Worm (Caenorhabditis elegans) whole organism, L1 larva: Measurements from ENCODE around the gene srsx-19.
A peak's percentile ranks its signal among the peaks of the same experiment; 100 is the strongest.

Source experiments
- Y116A8C.19 ChIP-seq: sonication (generic microtip); optimal IDR thresholded peaks from 2 replicates; lab custom pipeline; 2016; ENCODE audit warnings: missing compliant biosample characterization, missing genetic modification characterization, borderline replicate concordance
- ceh-82 ChIP-seq, 3 experiments: fragments of 150-350 bp in 1 of 3; sonication (generic microtip) in 2 of 3; optimal IDR thresholded peaks; 2 replicates each; lab custom pipeline; 2014 to 2017; ENCODE audit warnings: missing biosample characterization in 3 of 3, missing genetic modification characterization in 3 of 3
- dsc-1 ChIP-seq: sonication (generic microtip); optimal IDR thresholded peaks from 2 replicates; lab custom pipeline; 2016; ENCODE audit warnings: mild to moderate bottlenecking, missing genetic modification characterization, missing compliant biosample characterization
- egl-13 ChIP-seq: sonication (generic microtip); optimal IDR thresholded peaks from 2 replicates; lab custom pipeline; 2016; ENCODE audit warnings: missing genotype, missing genetic modification reagents, missing genetic modification characterization, missing compliant biosample characterization
- ets-5 ChIP-seq: fragments of 200-800 bp; sonication (Bioruptor generic); IDR thresholded peaks from 2 replicates; pipeline ENCODE4 v1.3.6; 2022; ENCODE audit warnings: missing genetic modification characterization, missing compliant biosample characterization
- fkh-10 ChIP-seq: sonication (generic microtip); optimal IDR thresholded peaks from 2 replicates; lab custom pipeline; 2017; ENCODE audit warnings: missing biosample characterization, missing genetic modification reagents, missing genetic modification characterization
- fkh-4 ChIP-seq: sonication (generic microtip); optimal IDR thresholded peaks from 2 replicates; lab custom pipeline; 2016; ENCODE audit warnings: missing compliant biosample characterization, missing genetic modification characterization, borderline replicate concordance
- fos-1 ChIP-seq: fragments of 150-350 bp; optimal IDR thresholded peaks from 2 replicates; lab custom pipeline; 2014; ENCODE audit warnings: missing biosample characterization, missing genetic modification characterization
- grh-1 ChIP-seq: fragments of 200-800 bp; sonication (Bioruptor generic); IDR thresholded peaks from 2 replicates; pipeline ENCODE4 v1.3.6; 2022; ENCODE audit warnings: missing genetic modification reagents, missing genetic modification characterization, missing compliant biosample characterization
- isw-1 ChIP-seq: fragments of 200-800 bp; sonication (Bioruptor generic); IDR thresholded peaks from 2 replicates; pipeline ENCODE4 v1.3.6; 2022; ENCODE audit warnings: missing genetic modification characterization, missing compliant biosample characterization
- jun-1 ChIP-seq: fragments of 150-350 bp; optimal IDR thresholded peaks from 2 replicates; lab custom pipeline; 2014; ENCODE audit warnings: missing biosample characterization, missing genetic modification reagents, missing genetic modification characterization
- lin-14 ChIP-seq: fragments of 200-800 bp; sonication (Bioruptor generic); optimal IDR thresholded peaks from 2 replicates; lab custom pipeline; 2018; ENCODE audit warnings: mild to moderate bottlenecking, missing genetic modification characterization, moderate library complexity, missing compliant biosample characterization
- lin-15B ChIP-seq: fragments of 150-350 bp; sonication (generic microtip); optimal IDR thresholded peaks from 3 replicates; lab custom pipeline; 2014; ENCODE audit warnings: missing biosample characterization, missing genetic modification characterization
- lin-35 ChIP-seq, 2 experiments: fragments of 150-350 bp; optimal IDR thresholded peaks; 2 replicates each; lab custom pipeline; 2014; ENCODE audit warnings: missing biosample characterization in 2 of 2, missing genetic modification characterization in 2 of 2, missing genetic modification reagents in 2 of 2
- lin-39 ChIP-seq: fragments of 150-350 bp; optimal IDR thresholded peaks from 2 replicates; lab custom pipeline; 2014; ENCODE audit warnings: missing biosample characterization, missing genetic modification reagents, missing genetic modification characterization
- lsy-2 ChIP-seq, 2 experiments: fragments of 150-350 bp; optimal IDR thresholded peaks; 2 replicates each; lab custom pipeline; 2014; ENCODE audit warnings: missing biosample characterization in 2 of 2, missing genetic modification characterization in 2 of 2
- mef-2 ChIP-seq: fragments of 150-350 bp; optimal IDR thresholded peaks from 2 replicates; lab custom pipeline; 2014; ENCODE audit warnings: missing biosample characterization, missing genetic modification characterization
- nhr-20 ChIP-seq: sonication (generic microtip); optimal IDR thresholded peaks from 2 replicates; lab custom pipeline; 2016; ENCODE audit warnings: mild to moderate bottlenecking, missing genetic modification characterization, missing compliant biosample characterization
- nhr-28 ChIP-seq: fragments of 150-350 bp; optimal IDR thresholded peaks from 2 replicates; lab custom pipeline; 2014; ENCODE audit warnings: missing biosample characterization, missing genetic modification characterization
- nhr-47 ChIP-seq: sonication (generic microtip); optimal IDR thresholded peaks from 2 replicates; lab custom pipeline; 2016; ENCODE audit warnings: mild to moderate bottlenecking, missing genetic modification characterization, moderate library complexity, missing compliant biosample characterization
- nhr-76 ChIP-seq: sonication (generic microtip); optimal IDR thresholded peaks from 2 replicates; lab custom pipeline; 2017; ENCODE audit warnings: missing biosample characterization, missing genetic modification characterization
- pax-3 ChIP-seq: fragments of 200-800 bp; sonication (Bioruptor generic); optimal IDR thresholded peaks from 2 replicates; lab custom pipeline; 2018; ENCODE audit warnings: mild to moderate bottlenecking, missing genetic modification characterization, moderate library complexity, missing compliant biosample characterization
- pqm-1 ChIP-seq: sonication (generic microtip); optimal IDR thresholded peaks from 3 replicates; lab custom pipeline; 2017; ENCODE audit warnings: missing biosample characterization, missing genetic modification characterization
- rnt-1 ChIP-seq: sonication (generic microtip); optimal IDR thresholded peaks from 2 replicates; lab custom pipeline; 2016; ENCODE audit warnings: mild to moderate bottlenecking, missing genetic modification characterization, moderate library complexity, missing compliant biosample characterization
- snpc-4 ChIP-seq: fragments of 150-350 bp; optimal IDR thresholded peaks from 2 replicates; lab custom pipeline; 2014; ENCODE audit warnings: missing biosample characterization, missing genetic modification characterization
- snu-23 ChIP-seq: sonication (generic microtip); optimal IDR thresholded peaks from 2 replicates; lab custom pipeline; 2016; ENCODE audit warnings: missing genetic modification characterization, missing compliant biosample characterization
- sox-4 ChIP-seq: sonication (generic microtip); optimal IDR thresholded peaks from 2 replicates; lab custom pipeline; 2016; ENCODE audit warnings: missing genetic modification characterization, missing compliant biosample characterization
- sptf-1 ChIP-seq: fragments of 150-350 bp; optimal IDR thresholded peaks from 2 replicates; lab custom pipeline; 2014; ENCODE audit warnings: missing biosample characterization, missing genetic modification characterization
- sup-37 ChIP-seq: fragments of 200-800 bp; sonication (Bioruptor generic); optimal IDR thresholded peaks from 2 replicates; lab custom pipeline; 2018; ENCODE audit warnings: mild to moderate bottlenecking, missing genetic modification characterization, missing compliant biosample characterization
- swsn-7 ChIP-seq: sonication (generic microtip); optimal IDR thresholded peaks from 2 replicates; lab custom pipeline; 2016; ENCODE audit warnings: missing genetic modification characterization, missing compliant biosample characterization
- tlp-1 ChIP-seq: fragments of 150-350 bp; optimal IDR thresholded peaks from 2 replicates; lab custom pipeline; 2014; ENCODE audit warnings: missing biosample characterization, missing genetic modification characterization
- unc-98 ChIP-seq: fragments of 200-800 bp; sonication (Bioruptor generic); IDR thresholded peaks from 2 replicates; pipeline ENCODE4 v1.3.6; 2022; ENCODE audit warnings: missing genetic modification characterization, missing compliant biosample characterization
- vab-15 ChIP-seq: sonication (generic microtip); optimal IDR thresholded peaks from 2 replicates; lab custom pipeline; 2017; ENCODE audit warnings: missing genotype, mild to moderate bottlenecking, missing genetic modification characterization, missing compliant biosample characterization
- zag-1 ChIP-seq: fragments of 150-350 bp; optimal IDR thresholded peaks from 2 replicates; lab custom pipeline; 2014; ENCODE audit warnings: missing biosample characterization, missing genetic modification characterization
- zip-4 ChIP-seq: fragments of 200-800 bp; sonication (Bioruptor generic); optimal IDR thresholded peaks from 2 replicates; lab custom pipeline; 2018; ENCODE audit warnings: mild to moderate bottlenecking, missing genetic modification characterization, moderate library complexity, missing compliant biosample characterization
- ztf-11 ChIP-seq, 2 experiments: sonication (generic microtip); optimal IDR thresholded peaks; 2 replicates each; lab custom pipeline; 2016 to 2017; ENCODE audit warnings: missing genetic modification characterization in 2 of 2, missing biosample characterization in 1 of 2, missing compliant biosample characterization in 1 of 2
- ztf-4 ChIP-seq: fragments of 150-350 bp; optimal IDR thresholded peaks from 2 replicates; lab custom pipeline; 2014; ENCODE audit warnings: missing biosample characterization, missing genetic modification characterization

Gene srsx-19

ce11 chrV:13848379-13848778 lies 39.1 kb upstream of the srsx-19 start, which contains the start of gene srx-133:
Gene srx-133, plus strand, starts transcription at chrV:13848679.
- TF ChIP-seq fkh-4 (tag; lab: Kevin White, UChicago) = no peak
- no peak for TF ChIP-seq zip-4

ce11 chrV:13850170-13850569 lies 37.3 kb upstream of the srsx-19 start, which contains the start of gene hpx-2:
Gene hpx-2, plus strand, starts transcription at chrV:13850470.
- TF ChIP-seq dsc-1 (tag; lab: Kevin White, UChicago) (no peak), unc-98 (GFP tag; lab: Robert Waterston, UW) (no peak), tlp-1 (tag; lab: Kevin White, UChicago) (no peak), lsy-2 (tag; optimal IDR thresholded peaks at IDR 0.05; lab: Kevin White, UChicago) (no peak), lin-39 (no peak), nhr-28 (no peak), lin-14 (GFP tag; lab: Kevin White, UChicago) (no peak), egl-13 (tag; lab: Kevin White, UChicago) (no peak), vab-15 (tag; lab: Kevin White, UChicago) (no peak), pax-3 (tag; lab: Kevin White, UChicago) (no peak), swsn-7 (tag; lab: Kevin White, UChicago) (no peak), fkh-10 (no peak), nhr-47 (tag; lab: Kevin White, UChicago) (no peak), Y116A8C.19 (tag; lab: Kevin White, UChicago) (no peak), rnt-1 (tag; lab: Kevin White, UChicago) (no peak), snu-23 (no peak), sptf-1 (no peak), sup-37 (no peak), ceh-82 (tag; optimal IDR thresholded peaks at IDR 0.05; lab: Kevin White, UChicago) (no peak), sox-4 (tag; lab: Kevin White, UChicago) (no peak)
- TF ChIP-seq, all 84 proteins: peak for 0

ce11 chrV:13854306-13854705 lies 33.2 kb upstream of the srsx-19 start, which contains the start of gene ttr-21:
Gene ttr-21, minus strand, starts transcription at chrV:13854405.
- TF ChIP-seq ztf-4 (tag; lab: Kevin White, UChicago) (no peak), nhr-20 (tag; lab: Kevin White, UChicago) (peak; percentile 9)

- TF ChIP-seq pqm-1 (tag; lab: Kevin White, UChicago) (no peak), grh-1 (GFP tag; lab: Robert Waterston, UW) (no peak), ets-5 (GFP tag; lab: Robert Waterston, UW) (no peak), mef-2 (tag; lab: Kevin White, UChicago) (no peak), unc-98 (GFP tag; lab: Robert Waterston, UW) (no peak), isw-1 (GFP tag; lab: Robert Waterston, UW) (no peak), lin-15B (tag; lab: Kevin White, UChicago) (no peak), tlp-1 (tag; lab: Kevin White, UChicago) (no peak), sox-4 (tag; lab: Kevin White, UChicago) (no peak), nhr-76 (tag; lab: Kevin White, UChicago) (no peak), fos-1 (tag; lab: Kevin White, UChicago) (no peak)
Measured at ce11 chrV:13856376-13856775, 31.1 kb upstream of the srsx-19 start, which contains the start of gene srx-134. Gene srx-134, minus strand, starts transcription at chrV:13856476.

ce11 chrV:13857132-13857531 lies 30.3 kb upstream of the srsx-19 start, which contains the start of gene srx-136:
Gene srx-136, plus strand, starts transcription at chrV:13857432.
- TF ChIP-seq Y116A8C.19 (tag; lab: Kevin White, UChicago) (no peak), snpc-4 (tag; lab: Kevin White, UChicago) (no peak), sox-4 (tag; lab: Kevin White, UChicago) (no peak), pax-3 (tag; lab: Kevin White, UChicago) (no peak), lin-35 (GFP tag; optimal IDR thresholded peaks at IDR 0.05; lab: Kevin White, UChicago) (no peak), jun-1 (tag; lab: Kevin White, UChicago) (no peak), zag-1 (tag; lab: Kevin White, UChicago) (no peak), ztf-11 (tag; optimal IDR thresholded peaks at IDR 0.05; lab: Kevin White, UChicago) (no peak)
